Fruit fly (Drosophila melanogaster): ENCODE results near the gene mld.

DNA sequence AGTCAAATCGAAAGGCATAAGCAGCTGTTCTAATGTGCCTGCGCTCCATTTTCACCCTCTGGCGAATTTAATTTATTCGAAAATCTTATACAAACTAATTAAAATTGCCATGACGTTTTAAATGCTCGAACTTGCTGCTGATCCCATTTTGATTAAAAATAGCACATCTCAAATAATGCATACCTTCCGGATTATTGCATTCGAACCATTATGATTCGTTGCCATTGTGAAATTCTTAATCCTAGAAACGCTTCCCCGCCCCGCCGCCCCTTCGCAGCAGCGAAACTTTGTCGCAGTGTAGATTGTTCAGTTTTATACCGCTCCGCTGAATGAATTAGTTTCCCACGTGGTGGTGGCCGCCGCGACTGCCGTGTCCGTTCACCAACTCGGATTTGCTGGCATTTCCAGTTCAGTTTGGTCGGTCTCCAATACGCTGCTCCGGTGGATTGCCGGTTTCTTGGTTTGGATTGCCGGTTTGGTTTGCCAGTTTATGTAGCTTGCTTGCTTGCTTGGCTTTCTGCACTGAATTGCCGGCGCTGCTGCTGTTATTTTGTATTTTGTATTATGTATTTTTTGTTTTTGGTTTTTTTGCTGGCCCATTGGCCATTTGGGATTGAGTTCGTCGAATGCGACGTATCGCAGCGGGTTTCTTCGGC lies 13.2 kb downstream of the mld start:
- TF ChIP-seq CG6276 (GFP tag; optimal IDR thresholded peaks at IDR 0.05) (peak; percentile 61), pdm3 (GFP tag; optimal IDR thresholded peaks at IDR 0.05) (peak; percentile 53), cyc (GFP tag; optimal IDR thresholded peaks at IDR 0.05) (no peak)

All from whole organism, prepupa.